Worm (Caenorhabditis elegans): Measurements from ENCODE around the gene Y53F4B.23.

Gene Y53F4B.23

DNA sequence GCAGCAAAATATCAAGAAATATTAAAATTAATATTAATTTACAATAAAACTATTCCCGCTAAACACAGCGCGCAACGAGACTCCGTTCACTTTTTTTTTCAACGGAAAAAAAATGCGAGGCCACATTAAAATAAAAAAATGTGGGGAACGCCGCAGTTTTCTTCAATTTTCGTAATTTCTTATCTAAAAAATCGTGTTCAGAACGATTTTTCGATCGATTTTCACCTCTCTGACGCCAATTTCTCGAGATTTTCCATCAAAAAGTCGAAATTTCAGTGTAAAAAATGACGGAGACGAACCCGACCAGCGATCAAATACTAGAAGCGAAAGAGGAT lies 34.4 kb upstream of the Y53F4B.23 start, which contains the start of gene Y53F4B.21:
Gene Y53F4B.21, plus strand, starts transcription at position 285 of the 335 bp plus-strand sequence.
- no peak for TF ChIP-seq T26A5.8 (tag; optimal IDR thresholded peaks at IDR 0.05)
- no peak for TF ChIP-seq mxl-1 (tag; optimal IDR thresholded peaks at IDR 0.05)
- no peak for TF ChIP-seq sea-2 (GFP tag; IDR thresholded peaks at IDR 0.05)
- no peak for TF ChIP-seq Y53F4B.3 (GFP tag; IDR thresholded peaks at IDR 0.05)
- TF ChIP-seq attf-3 (GFP tag; conservative IDR thresholded peaks at IDR 0.05): peak; percentile 84

DNA sequence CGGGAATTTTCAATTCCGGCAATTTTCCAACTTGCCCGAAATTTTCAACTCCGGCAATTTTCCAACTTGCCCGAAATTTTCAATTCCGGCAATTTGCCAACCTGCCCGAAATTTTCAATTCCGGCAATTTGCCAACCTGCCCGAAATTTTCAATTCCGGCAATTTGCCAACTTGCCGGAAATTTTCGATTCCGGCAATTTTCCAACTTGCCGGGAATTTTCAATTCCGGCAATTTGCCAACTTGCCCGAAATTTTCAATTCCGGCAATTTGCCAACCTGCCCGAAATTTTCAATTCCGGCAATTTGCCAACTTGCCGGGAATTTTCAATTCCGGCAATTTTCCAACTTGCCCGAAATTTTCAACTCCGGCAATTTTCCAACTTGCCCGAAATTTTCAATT lies 28.0 kb upstream of the Y53F4B.23 start:
- 0 out of 2 replicates have a peak, but pooled peaks have one; percentile 39 for TF ChIP-seq bed-2 (GFP tag; IDR thresholded peaks at IDR 0.05)

- no peak for TF ChIP-seq repo-1 (tag; optimal IDR thresholded peaks at IDR 0.05)
- TF ChIP-seq D2030.7 (GFP tag; IDR thresholded peaks at IDR 0.05): no peak
- TF ChIP-seq unc-62 (GFP tag; optimal IDR thresholded peaks at IDR 0.05): no peak
- no peak for TF ChIP-seq ztf-26 (tag; optimal IDR thresholded peaks at IDR 0.05)
- no peak for TF ChIP-seq ekl-4 (GFP tag; IDR thresholded peaks at IDR 0.05)
- 0 out of 2 replicates have a peak, but pooled peaks have one; percentile 42 for TF ChIP-seq F37B4.10 (GFP tag; IDR thresholded peaks at IDR 0.05)
These were observed 17.1 kb upstream of the Y53F4B.23 start for ce11 chrII:15107184-15107583.

DNA sequence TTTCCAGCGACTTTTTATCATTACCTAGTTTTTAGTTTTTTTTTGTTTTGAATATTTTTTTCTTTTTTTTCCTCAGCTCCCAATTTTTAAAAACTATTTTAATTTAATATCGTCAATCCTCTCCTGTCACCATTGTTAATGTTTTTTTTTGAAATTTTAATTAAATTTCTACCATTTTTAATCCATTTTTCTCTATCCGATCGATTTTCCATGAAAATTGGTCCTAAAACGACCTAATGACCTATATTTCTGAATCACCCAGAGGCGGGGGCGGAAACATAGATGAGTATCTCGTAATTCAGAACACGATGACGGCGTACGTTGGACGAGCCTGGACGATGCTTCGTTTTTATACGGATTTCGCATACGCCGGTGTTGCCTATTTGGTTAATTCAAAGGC lies 14.5 kb upstream of the Y53F4B.23 start, which contains the start of gene Y53F4B.39:
Gene Y53F4B.39, plus strand, starts transcription at position 301 of the 400 bp plus-strand sequence.
- no peak for TF ChIP-seq B0035.1 (tag; optimal IDR thresholded peaks at IDR 0.05)
- TF ChIP-seq mel-28 (tag; optimal IDR thresholded peaks at IDR 0.05; ENCODE audit: borderline replicate concordance): no peak
- no peak for TF ChIP-seq hmg-1.2 (GFP tag; IDR thresholded peaks at IDR 0.05)
- no peak for TF ChIP-seq K12H6.12 (tag; optimal IDR thresholded peaks at IDR 0.05)
- TF ChIP-seq zim-3 (tag; optimal IDR thresholded peaks at IDR 0.05): no peak

- TF ChIP-seq cebp-1 (GFP tag; IDR thresholded peaks at IDR 0.05) (no peak), cebp-1 (tag; optimal IDR thresholded peaks at IDR 0.05) (peak; percentile 36), F55B11.4 (tag; optimal IDR thresholded peaks at IDR 0.05; ENCODE audit: borderline replicate concordance, insufficient read depth) (no peak), nhr-179 (tag; optimal IDR thresholded peaks at IDR 0.05) (no peak), dpff-1 (tag; optimal IDR thresholded peaks at IDR 0.05) (no peak), sea-2 (GFP tag; IDR thresholded peaks at IDR 0.05) (no peak), dox-1 (GFP tag; IDR thresholded peaks at IDR 0.05) (0 out of 2 replicates have a peak, but pooled peaks have one; percentile 22), nhr-80 (tag; optimal IDR thresholded peaks at IDR 0.05) (peak; percentile 64), sdz-38 (tag; optimal IDR thresholded peaks at IDR 0.05) (no peak)
These were observed 13.0 kb upstream of the Y53F4B.23 start for ce11 chrII:15111352-15111751.

ce11 chrII:15119537-15120360 lies 4.6 kb upstream of the Y53F4B.23 start, which contains the start of gene arp-1:
Gene arp-1 (plus strand): TSS chrII:15120301.
- TF ChIP-seq Y67H2A.10 (GFP tag; conservative IDR thresholded peaks at IDR 0.05) (no peak), sptf-2 (GFP tag; optimal IDR thresholded peaks at IDR 0.05) (peak; percentile 10), snpc-4 (GFP tag; optimal IDR thresholded peaks at IDR 0.05) (no peak), snpc-4 (tag; optimal IDR thresholded peaks at IDR 0.05) (peak in 3 of 4 experiments; percentile 4 to 59 (median 10)), attf-5 (GFP tag; optimal IDR thresholded peaks at IDR 0.05) (peak; percentile 77), F23B12.7 (tag; optimal IDR thresholded peaks at IDR 0.05; ENCODE audit: insufficient read depth) (peak; percentile 22), mes-4 (tag; optimal IDR thresholded peaks at IDR 0.05) (no peak), lsl-1 (GFP tag; optimal IDR thresholded peaks at IDR 0.05) (peak; percentile 38), cebp-1 (GFP tag; IDR thresholded peaks at IDR 0.05) (peak; percentile 98), cebp-1 (tag; optimal IDR thresholded peaks at IDR 0.05) (peak; percentile 99), lin-40 (tag; optimal IDR thresholded peaks at IDR 0.05) (peak; percentile 19), sdz-38 (tag; optimal IDR thresholded peaks at IDR 0.05) (no peak), aptf-3 (GFP tag; IDR thresholded peaks at IDR 0.05) (no peak), attf-3 (GFP tag; conservative IDR thresholded peaks at IDR 0.05) (peak; percentile 84), hmg-1.2 (GFP tag; IDR thresholded peaks at IDR 0.05) (peak; percentile 37; the same call in 1 of the 2 replicates), ccch-3 (GFP tag; optimal IDR thresholded peaks at IDR 0.05) (no peak), lin-35 (GFP tag; optimal IDR thresholded peaks at IDR 0.05) (peak in 1 of 3 experiments; percentile 35)
